Fruit fly (Drosophila melanogaster): ENCODE measurements around the gene CG6650.

The CG6650 gene

dm6 chr3L:13999204-13999603 is 32.0 kb upstream of the CG6650 start, which contains the start of gene CG17359 (continued):
- TF ChIP-seq Doc3 (GFP tag; IDR thresholded peaks at IDR 0.05; ENCODE audit: partially characterized antibody) (no peak), E2f2 (GFP tag; IDR thresholded peaks at IDR 0.05) (peak; percentile 63; the same call in 1 of the 2 replicates), sens (GFP tag) (peak; percentile 59), Dip3 (GFP tag; optimal IDR thresholded peaks at IDR 0.05) (no peak), CG18599 (GFP tag; optimal IDR thresholded peaks at IDR 0.05) (no peak), CG11398 (GFP tag; optimal IDR thresholded peaks at IDR 0.05) (no peak), CG2116 (GFP tag; optimal IDR thresholded peaks at IDR 0.05) (peak; percentile 78), CG6683 (GFP tag; optimal IDR thresholded peaks at IDR 0.05) (no peak), stwl (tag; optimal IDR thresholded peaks at IDR 0.05) (peak; percentile 14), pita (GFP tag; optimal IDR thresholded peaks at IDR 0.05) (no peak), CG7963 (GFP tag; IDR thresholded peaks at IDR 0.05; ENCODE audit: partially characterized antibody) (no peak), BEAF-32 (GFP tag; optimal IDR thresholded peaks at IDR 0.05) (peak; percentile 5), Taf1 (GFP tag; IDR thresholded peaks at IDR 0.05) (no peak), Atf6 (GFP tag; IDR thresholded peaks at IDR 0.05) (no peak), z (GFP tag; IDR thresholded peaks at IDR 0.05) (no peak)

dm6 chr3L:14001658-14002523 is 29.4 kb upstream of the CG6650 start, which contains the start of the genes Nprl3 and upSET:
Gene Nprl3, minus strand, starts transcription at chr3L:14001880.
Gene upSET, plus strand, starts transcription at chr3L:14002127.
- no peak for TF ChIP-seq CG9817 (tag; optimal IDR thresholded peaks at IDR 0.05)
- TF ChIP-seq phol (tag; optimal IDR thresholded peaks at IDR 0.05) = peak; percentile 52
- no peak for TF ChIP-seq ro (GFP tag; IDR thresholded peaks at IDR 0.05)
- no peak for TF ChIP-seq CG10565 (GFP tag; optimal IDR thresholded peaks at IDR 0.05)
- TF ChIP-seq CG8281 (tag; optimal IDR thresholded peaks at IDR 0.05) = no peak
- no peak for TF ChIP-seq stc (GFP tag; IDR thresholded peaks at IDR 0.05)
- TF ChIP-seq maf-S (GFP tag; optimal IDR thresholded peaks at IDR 0.05) = no peak
- peak in 1 of 2 experiments; percentile 25 for TF ChIP-seq Hr51 (GFP tag; optimal IDR thresholded peaks at IDR 0.05)
- no peak for TF ChIP-seq az2 (GFP tag; optimal IDR thresholded peaks at IDR 0.05)
- no peak for TF ChIP-seq CG6854 (GFP tag; optimal IDR thresholded peaks at IDR 0.05)
- TF ChIP-seq CG2202 (tag; optimal IDR thresholded peaks at IDR 0.05) = no peak
- TF ChIP-seq chinmo (GFP tag; IDR thresholded peaks at IDR 0.05; ENCODE audit: partially characterized antibody) = peak; percentile 71; the same call in 1 of the 4 replicates
- TF ChIP-seq toy (GFP tag; IDR thresholded peaks at IDR 0.05) = no peak
- TF ChIP-seq caup (GFP tag; optimal IDR thresholded peaks at IDR 0.05; ENCODE audit: severe bottlenecking) = no peak
- TF ChIP-seq Oaz (GFP tag; IDR thresholded peaks at IDR 0.05) = no peak
- no peak for TF ChIP-seq NC2α (GFP tag; optimal IDR thresholded peaks at IDR 0.05)
- TF ChIP-seq zen (tag; optimal IDR thresholded peaks at IDR 0.05) = peak; percentile 55
- TF ChIP-seq CG11695 (GFP tag; IDR thresholded peaks at IDR 0.05) = no peak
- no peak for TF ChIP-seq sug (tag; optimal IDR thresholded peaks at IDR 0.05)
- no peak for TF ChIP-seq CG43689 (GFP tag; IDR thresholded peaks at IDR 0.05)
- TF ChIP-seq CG14441 (GFP tag; IDR thresholded peaks at IDR 0.05) = no peak
- peak; percentile 16 for TF ChIP-seq pho (GFP tag; optimal IDR thresholded peaks at IDR 0.05)
- TF ChIP-seq CG15601 (tag; optimal IDR thresholded peaks at IDR 0.05) = peak; percentile 24
- peak; percentile 72 for TF ChIP-seq sens (GFP tag)
- peak; percentile 9 for TF ChIP-seq HmgD (GFP tag; optimal IDR thresholded peaks at IDR 0.05)
- peak; percentile 65 for TF ChIP-seq Ets97D (GFP tag; optimal IDR thresholded peaks at IDR 0.05)
- TF ChIP-seq CG30431 (GFP tag; optimal IDR thresholded peaks at IDR 0.05) = no peak
- TF ChIP-seq Mad (GFP tag; optimal IDR thresholded peaks at IDR 0.05) = no peak
- peak; percentile 51 for TF ChIP-seq CG17359 (tag; optimal IDR thresholded peaks at IDR 0.05)
- TF ChIP-seq CG9609 (GFP tag; optimal IDR thresholded peaks at IDR 0.05) = no peak
- TF ChIP-seq esg (GFP tag; conservative IDR thresholded peaks at IDR 0.05) = no peak
- no peak for TF ChIP-seq CG2199 (GFP tag; IDR thresholded peaks at IDR 0.05)
- TF ChIP-seq CG8089 (GFP tag; optimal IDR thresholded peaks at IDR 0.05) = no peak
- TF ChIP-seq schlank (tag; optimal IDR thresholded peaks at IDR 0.05) = no peak
- no peak for TF ChIP-seq ttk (GFP tag; IDR thresholded peaks at IDR 0.05)

Data from whole organism, embryonic.